Fruit fly (Drosophila melanogaster) whole organism, wandering third instar larva: ENCODE measurements around the gene Dlic.

Source experiments
- Abd-B ChIP-seq: fragments of >200 bp; optimal IDR thresholded peaks from 2 replicates; lab custom pipeline; 2017; ENCODE audit warnings: missing biosample characterization, missing genetic modification characterization
- CG32264 ChIP-seq: fragments of 200-800 bp; sonication (Bioruptor generic); optimal IDR thresholded peaks from 2 replicates; lab custom pipeline; 2016; ENCODE audit warnings: missing biosample characterization, missing genetic modification characterization
- Dif ChIP-seq: fragments of 200-275, 200-300 bp; sonication (Bioruptor generic); optimal IDR thresholded peaks from 2 replicates; lab custom pipeline; 2018; ENCODE audit warnings: missing biosample characterization, missing genetic modification characterization; ENCODE audit not compliant: partially characterized antibody
- HLH106 ChIP-seq: fragments of 200-800 bp; optimal IDR thresholded peaks from 3 replicates; lab custom pipeline; 2019; ENCODE audit warnings: missing biosample characterization, mild to moderate bottlenecking, missing genetic modification characterization, moderate library complexity
- Hnf4 ChIP-seq: fragments of 200-800 bp; sonication (Bioruptor generic); optimal IDR thresholded peaks from 2 replicates; lab custom pipeline; 2016; ENCODE audit warnings: missing biosample characterization, mild to moderate bottlenecking, missing genetic modification characterization
- Hr78 ChIP-seq: fragments of >200 bp; optimal IDR thresholded peaks from 2 replicates; lab custom pipeline; 2017; ENCODE audit warnings: missing biosample characterization, missing genetic modification characterization
- Hr83 ChIP-seq: fragments of 200-300 bp; sonication (Bioruptor generic); optimal IDR thresholded peaks from 2 replicates; lab custom pipeline; 2016; ENCODE audit warnings: missing biosample characterization, mild to moderate bottlenecking, missing genetic modification characterization, moderate library complexity; ENCODE audit not compliant: poor library complexity, severe bottlenecking
- Mio ChIP-seq: sonication (Bioruptor generic); optimal IDR thresholded peaks from 2 replicates; lab custom pipeline; 2016; ENCODE audit warnings: missing biosample characterization, missing genetic modification characterization
- Myc ChIP-seq: fragments of >200 bp; optimal IDR thresholded peaks from 2 replicates; lab custom pipeline; 2017
- N ChIP-seq: fragments of >200 bp; optimal IDR thresholded peaks from 2 replicates; lab custom pipeline; 2018; ENCODE audit warnings: missing biosample characterization, missing external identifiers, missing genetic modification characterization
- OdsH ChIP-seq: fragments of 200-800 bp; sonication (Bioruptor generic); optimal IDR thresholded peaks from 2 replicates; lab custom pipeline; 2016; ENCODE audit warnings: missing biosample characterization, mild to moderate bottlenecking, missing genetic modification characterization
- Rel ChIP-seq, 2 experiments: fragments of 200-800 bp; sonication (Bioruptor generic) in 1 of 2; optimal IDR thresholded peaks; 2 replicates in 1 of 2; 3 replicates in 1 of 2; lab custom pipeline; 2016 to 2019; ENCODE audit warnings: mild to moderate bottlenecking in 2 of 2, missing biosample characterization in 2 of 2, missing genetic modification characterization in 2 of 2, moderate library complexity in 1 of 2
- Sp1 ChIP-seq: fragments of 200-800 bp; sonication (Bioruptor generic); optimal IDR thresholded peaks from 3 replicates; lab custom pipeline; 2019; ENCODE audit warnings: missing biosample characterization, mild to moderate bottlenecking, missing genetic modification characterization, moderate library complexity
- Vsx2 ChIP-seq: fragments of 200-300, 225-300 bp; sonication (Bioruptor generic); optimal IDR thresholded peaks from 2 replicates; lab custom pipeline; 2018; ENCODE audit warnings: missing biosample characterization, missing genetic modification characterization; ENCODE audit not compliant: partially characterized antibody
- br ChIP-seq: fragments of 200-800 bp; sonication (Bioruptor generic); optimal IDR thresholded peaks from 2 replicates; lab custom pipeline; 2016; ENCODE audit warnings: missing biosample characterization, missing genetic modification characterization
- brk ChIP-seq: fragments of 200-800 bp; sonication (Bioruptor generic); optimal IDR thresholded peaks from 2 replicates; lab custom pipeline; 2016; ENCODE audit warnings: missing biosample characterization, mild to moderate bottlenecking, missing genetic modification characterization
- dl ChIP-seq, 2 experiments: fragments of 175-275, 200-275 bp in 1 of 2; fragments of 200-275 bp in 1 of 2; sonication (Bioruptor generic); optimal IDR thresholded peaks; lab custom pipeline; 2018; ENCODE audit warnings: mild to moderate bottlenecking in 2 of 2, missing biosample characterization in 2 of 2, missing genetic modification characterization in 2 of 2, moderate library complexity in 2 of 2; ENCODE audit not compliant: partially characterized antibody in 2 of 2, insufficient read depth in 1 of 2
- dmrt93B ChIP-seq: fragments of 200-800 bp; sonication (Bioruptor generic); optimal IDR thresholded peaks from 2 replicates; lab custom pipeline; 2018; ENCODE audit warnings: missing biosample characterization, mild to moderate bottlenecking, missing genetic modification characterization
- dsf ChIP-seq: sonication (Bioruptor generic); optimal IDR thresholded peaks from 2 replicates; lab custom pipeline; 2016; ENCODE audit warnings: missing biosample characterization, missing genetic modification characterization, borderline replicate concordance
- ey ChIP-seq: fragments of 200-800 bp; sonication (Bioruptor generic); optimal IDR thresholded peaks from 2 replicates; lab custom pipeline; 2016; ENCODE audit warnings: missing biosample characterization, missing genetic modification characterization
- foxo ChIP-seq, 2 experiments: fragments of 200-800 bp; sonication (Bioruptor generic); optimal IDR thresholded peaks; 2 replicates in 1 of 2; 3 replicates in 1 of 2; lab custom pipeline; 2016 to 2017; ENCODE audit warnings: missing biosample characterization in 2 of 2, missing genetic modification characterization in 2 of 2
- fru ChIP-seq: fragments of 200-800 bp; sonication (Bioruptor generic); optimal IDR thresholded peaks from 3 replicates; lab custom pipeline; 2016; ENCODE audit warnings: missing biosample characterization, mild to moderate bottlenecking, missing genetic modification characterization
- h ChIP-seq: fragments of 200-800 bp; sonication (Bioruptor generic); optimal IDR thresholded peaks from 3 replicates; lab custom pipeline; 2016; ENCODE audit warnings: missing biosample characterization, mild to moderate bottlenecking, missing genetic modification characterization
- jim ChIP-seq: fragments of 175-275, 200-325 bp; sonication (Bioruptor generic); optimal IDR thresholded peaks from 2 replicates; lab custom pipeline; 2016; ENCODE audit warnings: missing biosample characterization, mild to moderate bottlenecking, missing genetic modification characterization
- lola ChIP-seq: fragments of >200 bp; optimal IDR thresholded peaks from 2 replicates; lab custom pipeline; 2017; ENCODE audit warnings: missing biosample characterization, missing genetic modification characterization
- psq ChIP-seq: fragments of 200-800 bp; sonication (Bioruptor generic); optimal IDR thresholded peaks from 3 replicates; lab custom pipeline; 2017; ENCODE audit warnings: missing biosample characterization, mild to moderate bottlenecking, missing genetic modification characterization, moderate library complexity
- rgr ChIP-seq: fragments of 200-800 bp; sonication (Bioruptor generic); optimal IDR thresholded peaks from 3 replicates; lab custom pipeline; 2016; ENCODE audit warnings: missing biosample characterization, mild to moderate bottlenecking, missing genetic modification characterization
- sage ChIP-seq: fragments of 200-800 bp; sonication (Bioruptor generic); optimal IDR thresholded peaks from 2 replicates; lab custom pipeline; 2016; ENCODE audit warnings: missing biosample characterization, mild to moderate bottlenecking, missing genetic modification characterization
- sv ChIP-seq: fragments of 200-800 bp; sonication (Bioruptor generic); optimal IDR thresholded peaks from 3 replicates; lab custom pipeline; 2016; ENCODE audit warnings: missing biosample characterization, missing genetic modification characterization
- tai ChIP-seq: sonication (Bioruptor generic); optimal IDR thresholded peaks from 2 replicates; lab custom pipeline; 2016; ENCODE audit warnings: missing biosample characterization, missing genetic modification characterization
- usp ChIP-seq: fragments of >200 bp; optimal IDR thresholded peaks from 2 replicates; lab custom pipeline; 2017; ENCODE audit warnings: missing biosample characterization, missing genetic modification characterization
- woc ChIP-seq: sonication (Bioruptor generic); optimal IDR thresholded peaks from 2 replicates; lab custom pipeline; 2016; ENCODE audit warnings: missing biosample characterization, mild to moderate bottlenecking, missing genetic modification characterization

Gene Dlic

dm6 chrX:11153826-11154510, at the start of gene Dlic, which contains the start of gene rtv:
Dlic (plus strand) TSS chrX:11154421.
rtv (minus strand) TSS chrX:11153990.
- TF ChIP-seq HLH106 (tag; lab: Kevin White, UChicago) (peak; percentile 29), woc (no peak), Rel (GFP tag; optimal IDR thresholded peaks at IDR 0.05; lab: Kevin White, UChicago) (no peak), Rel (tag; optimal IDR thresholded peaks at IDR 0.05; lab: Kevin White, UChicago) (peak; percentile 43), h (GFP tag; lab: Kevin White, UChicago) (no peak), lola (GFP tag; lab: Kevin White, UChicago) (no peak), Hr78 (GFP tag; lab: Kevin White, UChicago) (no peak), OdsH (GFP tag; lab: Kevin White, UChicago) (no peak), rgr (peak; percentile 8), fru (GFP tag; lab: Kevin White, UChicago) (peak; percentile 45), brk (GFP tag; lab: Kevin White, UChicago) (no peak), Sp1 (GFP tag; lab: Kevin White, UChicago) (no peak), tai (GFP tag; lab: Kevin White, UChicago) (no peak), Mio (GFP tag; lab: Kevin White, UChicago) (no peak), Hnf4 (GFP tag; lab: Kevin White, UChicago) (no peak), br (GFP tag; lab: Kevin White, UChicago) (no peak), Abd-B (GFP tag; lab: Kevin White, UChicago) (no peak), psq (GFP tag; lab: Kevin White, UChicago) (peak; percentile 99), N (no peak), foxo (GFP tag; optimal IDR thresholded peaks at IDR 0.05; lab: Kevin White, UChicago) (peak in 1 of 2 experiments; percentile 51), Myc (lab: Kevin White, UChicago) (peak; percentile 65), usp (GFP tag; lab: Kevin White, UChicago) (no peak)

- TF ChIP-seq OdsH (GFP tag; lab: Kevin White, UChicago) (peak; percentile 48), Mio (GFP tag; lab: Kevin White, UChicago) (no peak), ey (GFP tag; lab: Kevin White, UChicago) (peak; percentile 41), rgr (peak; percentile 34), Sp1 (GFP tag; lab: Kevin White, UChicago) (peak; percentile 48), sv (GFP tag; lab: Kevin White, UChicago) (peak; percentile 43), Hr83 (GFP tag; lab: Kevin White, UChicago) (peak; percentile 8), dmrt93B (GFP tag; lab: Kevin White, UChicago) (no peak), HLH106 (tag; lab: Kevin White, UChicago) (peak; percentile 64), woc (peak; percentile 39), h (GFP tag; lab: Kevin White, UChicago) (peak; percentile 62), psq (GFP tag; lab: Kevin White, UChicago) (peak; percentile 31), Dif (no peak), foxo (GFP tag; optimal IDR thresholded peaks at IDR 0.05; lab: Kevin White, UChicago) (peak in 1 of 2 experiments; percentile 58), br (GFP tag; lab: Kevin White, UChicago) (peak; percentile 41), fru (GFP tag; lab: Kevin White, UChicago) (peak; percentile 38), brk (GFP tag; lab: Kevin White, UChicago) (no peak), sage (GFP tag; lab: Kevin White, UChicago) (peak; percentile 54)
Measured at dm6 chrX:11108148-11108844, 45.9 kb upstream of the Dlic start, which contains the start of gene Hsp60A. Hsp60A (plus strand) TSS chrX:11108482.

dm6 chrX:11108845-11109450, 45.3 kb upstream of the Dlic start:
- TF ChIP-seq N, result peak; percentile 35
- TF ChIP-seq HLH106 (tag; lab: Kevin White, UChicago), result peak; percentile 24
- no peak for TF ChIP-seq Vsx2 (GFP tag; lab: Kevin White, UChicago)
- TF ChIP-seq, all 38 proteins: peak for 2

- TF ChIP-seq Dif (no peak), tai (GFP tag; lab: Kevin White, UChicago) (no peak), br (GFP tag; lab: Kevin White, UChicago) (no peak), N (no peak), h (GFP tag; lab: Kevin White, UChicago) (no peak), usp (GFP tag; lab: Kevin White, UChicago) (no peak), HLH106 (tag; lab: Kevin White, UChicago) (no peak), CG32264 (GFP tag; lab: Kevin White, UChicago) (no peak), Vsx2 (GFP tag; lab: Kevin White, UChicago) (no peak), dl (GFP tag; optimal IDR thresholded peaks at IDR 0.05; lab: Kevin White, UChicago; ENCODE audit: insufficient read depth in 1 of 2, partially characterized antibody in 2 of 2) (no peak), jim (GFP tag; lab: Kevin White, UChicago) (no peak), woc (no peak), brk (GFP tag; lab: Kevin White, UChicago) (no peak), Rel (GFP tag; optimal IDR thresholded peaks at IDR 0.05; lab: Kevin White, UChicago) (no peak), Rel (tag; optimal IDR thresholded peaks at IDR 0.05; lab: Kevin White, UChicago) (no peak), Myc (lab: Kevin White, UChicago) (no peak), dsf (no peak)
Measured at dm6 chrX:11109670-11110069, 44.6 kb upstream of the Dlic start.
